Worm (Caenorhabditis elegans) whole organism, L4/young adult: ENCODE data around the gene F41H10.5.
"Not testable (repeated sequence)": the region's sequence is repeated elsewhere in the genome, so short reads cannot be mapped to it uniquely, and the experiment has no call there.

Experiments used
- W03F9.2 ChIP-seq: fragments of 150-350 bp; optimal IDR thresholded peaks from 2 replicates; lab custom pipeline; 2014; ENCODE audit warnings: missing biosample characterization, missing genetic modification characterization
- dao-5 ChIP-seq: sonication (generic microtip); optimal IDR thresholded peaks from 2 replicates; lab custom pipeline; 2016; ENCODE audit warnings: missing genotype, missing genetic modification characterization, moderate library complexity, missing compliant biosample characterization
- him-1 ChIP-seq: sonication (generic microtip); optimal IDR thresholded peaks from 2 replicates; lab custom pipeline; 2016; ENCODE audit warnings: missing genotype, missing genetic modification reagents, missing genetic modification characterization, missing compliant biosample characterization

F41H10.5 gene

ce11 chrIV:5360533-5360932 lies at the start of gene F41H10.5:
TSS of gene F41H10.5 (plus strand) at chrIV:5360907.
- no peak for TF ChIP-seq dao-5
- TF ChIP-seq him-1 (tag; lab: Kevin White, UChicago), result no peak
- no peak for TF ChIP-seq W03F9.2

ce11 chrIV:5313011-5313410 lies 47.7 kb upstream of the F41H10.5 start, which contains the start of the genes msp-59 and ZK354.2:
TSS of gene msp-59 (minus strand) at chrIV:5313111.
TSS of gene ZK354.2 (plus strand) at chrIV:5313405.
- TF ChIP-seq him-1 (tag; lab: Kevin White, UChicago); W03F9.2; dao-5: not testable (repeated sequence)

- not testable (repeated sequence) for TF ChIP-seq him-1 (tag; lab: Kevin White, UChicago); W03F9.2; dao-5
These were observed 44.5 kb upstream of the F41H10.5 start, which contains the start of gene msp-65 for ce11 chrIV:5316223-5316622. TSS of gene msp-65 (plus strand) at chrIV:5316523.

- TF ChIP-seq him-1 (tag; lab: Kevin White, UChicago), result no peak
- no peak for TF ChIP-seq W03F9.2
- TF ChIP-seq dao-5, result no peak
These were observed 43.6 kb upstream of the F41H10.5 start for ce11 chrIV:5317106-5317505.

ce11 chrIV:5318835-5319303 lies 41.8 kb upstream of the F41H10.5 start, which contains the start of gene slc-46A:
TSS of gene slc-46A (plus strand) at chrIV:5319253.
- no peak for TF ChIP-seq him-1 (tag; lab: Kevin White, UChicago)
- no peak for TF ChIP-seq W03F9.2
- no peak for TF ChIP-seq dao-5

- TF ChIP-seq W03F9.2 (no peak), dao-5 (no peak), him-1 (tag; lab: Kevin White, UChicago) (no peak)
These were observed 34.6 kb upstream of the F41H10.5 start, which contains the start of gene Y4C6B.4 for ce11 chrIV:5326144-5326543. TSS of gene Y4C6B.4 (plus strand) at chrIV:5326444.

ce11 chrIV:5332178-5332577 lies 28.5 kb upstream of the F41H10.5 start, which contains the start of gene Y4C6B.3:
TSS of gene Y4C6B.3 (plus strand) at chrIV:5332478.
- TF ChIP-seq him-1 (tag; lab: Kevin White, UChicago) (no peak), W03F9.2 (no peak), dao-5 (no peak)

- TF ChIP-seq W03F9.2 (no peak), him-1 (tag; lab: Kevin White, UChicago) (no peak), dao-5 (no peak)
These were observed 27.2 kb upstream of the F41H10.5 start for ce11 chrIV:5333484-5333883.

- peak; percentile 22 for TF ChIP-seq dao-5
- no peak for TF ChIP-seq W03F9.2
- TF ChIP-seq him-1 (tag; lab: Kevin White, UChicago), result no peak
These were observed 26.2 kb upstream of the F41H10.5 start for ce11 chrIV:5334518-5334917.

- TF ChIP-seq him-1 (tag; lab: Kevin White, UChicago) (no peak), W03F9.2 (no peak), dao-5 (no peak)
These were observed 23.1 kb upstream of the F41H10.5 start for ce11 chrIV:5337649-5338048.

- TF ChIP-seq dao-5 (no peak), him-1 (tag; lab: Kevin White, UChicago) (no peak), W03F9.2 (no peak)
These were observed 21.5 kb upstream of the F41H10.5 start, which contains the start of gene Y4C6B.2 for ce11 chrIV:5339255-5339654. TSS of gene Y4C6B.2 (plus strand) at chrIV:5339574.

- TF ChIP-seq W03F9.2 (peak; percentile 10), him-1 (tag; lab: Kevin White, UChicago) (no peak), dao-5 (no peak)
These were observed 16.5 kb upstream of the F41H10.5 start for ce11 chrIV:5344168-5344567.

- TF ChIP-seq dao-5; him-1 (tag; lab: Kevin White, UChicago); W03F9.2: not testable (repeated sequence)
These were observed 10.1 kb upstream of the F41H10.5 start, which contains the start of gene gba-4 for ce11 chrIV:5350480-5351193. TSS of gene gba-4 (minus strand) at chrIV:5350897.

- no peak for TF ChIP-seq dao-5
- no peak for TF ChIP-seq him-1 (tag; lab: Kevin White, UChicago)
- TF ChIP-seq W03F9.2, result no peak
These were observed 7.3 kb upstream of the F41H10.5 start, which contains the start of gene Y4C6B.7 for ce11 chrIV:5353364-5353763. TSS of gene Y4C6B.7 (minus strand) at chrIV:5353464.

- TF ChIP-seq dao-5, result no peak
- TF ChIP-seq him-1 (tag; lab: Kevin White, UChicago), result no peak
- TF ChIP-seq W03F9.2, result no peak
These were observed 6.6 kb upstream of the F41H10.5 start, which contains the start of gene Y4C6B.1 for ce11 chrIV:5354124-5354523. TSS of gene Y4C6B.1 (plus strand) at chrIV:5354488.
